Fruit fly (Drosophila melanogaster): ENCODE results near the gene mura.

The mura gene

dm6 chr3R:9594251-9594581 is 42.6 kb upstream of the mura start:
- TF ChIP-seq Eip93F (GFP tag; optimal IDR thresholded peaks at IDR 0.05) (no peak), CG10669 (GFP tag; optimal IDR thresholded peaks at IDR 0.05) (peak; percentile 16), Eip75B (GFP tag; optimal IDR thresholded peaks at IDR 0.05) (peak; percentile 10), CG15336 (GFP tag; IDR thresholded peaks at IDR 0.05) (0 out of 2 replicates have a peak, but pooled peaks have one; percentile 4), CG10631 (GFP tag; optimal IDR thresholded peaks at IDR 0.05) (peak; percentile 59), net (GFP tag; optimal IDR thresholded peaks at IDR 0.05) (peak; percentile 30), Sox14 (GFP tag; optimal IDR thresholded peaks at IDR 0.05) (peak; percentile 29), achi (GFP tag; optimal IDR thresholded peaks at IDR 0.05) (peak; percentile 37), dac (GFP tag; optimal IDR thresholded peaks at IDR 0.05) (no peak), CG6792 (GFP tag; optimal IDR thresholded peaks at IDR 0.05) (peak; percentile 27), Hr4 (GFP tag; optimal IDR thresholded peaks at IDR 0.05) (peak; percentile 61), cyc (GFP tag; optimal IDR thresholded peaks at IDR 0.05) (no peak), CG3032 (tag; optimal IDR thresholded peaks at IDR 0.05) (peak; percentile 12), fd59A (GFP tag; optimal IDR thresholded peaks at IDR 0.05) (peak; percentile 58), ss (GFP tag; optimal IDR thresholded peaks at IDR 0.05) (peak in 1 of 2 experiments; percentile 32), CG6808 (GFP tag; optimal IDR thresholded peaks at IDR 0.05) (peak; percentile 65), Ets96B (tag; optimal IDR thresholded peaks at IDR 0.05) (peak; percentile 23), CG8632 (GFP tag; optimal IDR thresholded peaks at IDR 0.05) (peak; percentile 34), salr (GFP tag; optimal IDR thresholded peaks at IDR 0.05) (peak in 1 of 2 experiments; percentile 11), Eip78C (GFP tag) (peak; percentile 37), CG8119 (GFP tag; IDR thresholded peaks at IDR 0.05) (no peak; the same call in 2 of the 3 replicates), spab (GFP tag; optimal IDR thresholded peaks at IDR 0.05) (peak; percentile 61), OdsH (GFP tag; optimal IDR thresholded peaks at IDR 0.05) (peak; percentile 55), Smox (GFP tag; optimal IDR thresholded peaks at IDR 0.05) (no peak), acj6 (GFP tag; optimal IDR thresholded peaks at IDR 0.05) (peak; percentile 47), Lpt (GFP tag; optimal IDR thresholded peaks at IDR 0.05) (peak; percentile 13), topi (GFP tag; optimal IDR thresholded peaks at IDR 0.05) (no peak), svp (GFP tag) (no peak), CG32006 (GFP tag; optimal IDR thresholded peaks at IDR 0.05) (peak; percentile 82), CG11902 (GFP tag; optimal IDR thresholded peaks at IDR 0.05) (peak; percentile 3), esn (GFP tag; optimal IDR thresholded peaks at IDR 0.05) (no peak), CG6276 (GFP tag; optimal IDR thresholded peaks at IDR 0.05) (peak; percentile 58)

dm6 chr3R:9593408-9594250 is 42.0 kb upstream of the mura start:
- TF ChIP-seq net (GFP tag; optimal IDR thresholded peaks at IDR 0.05) (peak; percentile 78), ss (GFP tag; optimal IDR thresholded peaks at IDR 0.05) (peak; percentile 48 to 69), Sox15 (GFP tag; optimal IDR thresholded peaks at IDR 0.05) (no peak), CG4318 (GFP tag; optimal IDR thresholded peaks at IDR 0.05) (no peak), CG6276 (GFP tag; optimal IDR thresholded peaks at IDR 0.05) (peak; percentile 45), CG11902 (GFP tag; optimal IDR thresholded peaks at IDR 0.05) (no peak), CG8119 (GFP tag; IDR thresholded peaks at IDR 0.05) (peak; percentile 85), CG3032 (tag; optimal IDR thresholded peaks at IDR 0.05) (peak; percentile 90), cyc (GFP tag; optimal IDR thresholded peaks at IDR 0.05) (no peak), dsx (GFP tag; optimal IDR thresholded peaks at IDR 0.05; ENCODE audit: poor library complexity, severe bottlenecking) (peak; percentile 82), Sox14 (GFP tag; optimal IDR thresholded peaks at IDR 0.05) (peak; percentile 60), Eip75B (GFP tag; optimal IDR thresholded peaks at IDR 0.05) (peak; percentile 68), Gug (GFP tag; IDR thresholded peaks at IDR 0.05) (peak; percentile 70), CG6854 (GFP tag; optimal IDR thresholded peaks at IDR 0.05) (no peak), fkh (GFP tag; optimal IDR thresholded peaks at IDR 0.05) (peak; percentile 39), Blimp-1 (GFP tag; optimal IDR thresholded peaks at IDR 0.05) (no peak), CG10631 (GFP tag; optimal IDR thresholded peaks at IDR 0.05) (peak; percentile 80), CG11762 (GFP tag; optimal IDR thresholded peaks at IDR 0.05; ENCODE audit: insufficient read depth) (peak; percentile 42), lz (GFP tag; optimal IDR thresholded peaks at IDR 0.05) (no peak), Met (GFP tag; optimal IDR thresholded peaks at IDR 0.05) (no peak), acj6 (GFP tag; optimal IDR thresholded peaks at IDR 0.05) (peak; percentile 45), Hr39 (GFP tag; optimal IDR thresholded peaks at IDR 0.05) (no peak), Lpt (GFP tag; optimal IDR thresholded peaks at IDR 0.05) (peak; percentile 60), vri (GFP tag; optimal IDR thresholded peaks at IDR 0.05) (no peak), Smox (GFP tag; optimal IDR thresholded peaks at IDR 0.05) (no peak), CG32006 (GFP tag; optimal IDR thresholded peaks at IDR 0.05) (peak; percentile 79), OdsH (GFP tag; optimal IDR thresholded peaks at IDR 0.05) (peak; percentile 72), CG11294 (GFP tag; IDR thresholded peaks at IDR 0.05) (peak; percentile 38; the same call in 1 of the 2 replicates), CG10669 (GFP tag; optimal IDR thresholded peaks at IDR 0.05) (peak; percentile 79), Eip78C (GFP tag) (peak; percentile 95), fd59A (GFP tag; optimal IDR thresholded peaks at IDR 0.05) (peak; percentile 65), CG1621 (tag; optimal IDR thresholded peaks at IDR 0.05) (peak; percentile 40)
